Worm (Caenorhabditis elegans): ENCODE measurements around the gene Y54G2A.49.

Y54G2A.49 gene

DNA sequence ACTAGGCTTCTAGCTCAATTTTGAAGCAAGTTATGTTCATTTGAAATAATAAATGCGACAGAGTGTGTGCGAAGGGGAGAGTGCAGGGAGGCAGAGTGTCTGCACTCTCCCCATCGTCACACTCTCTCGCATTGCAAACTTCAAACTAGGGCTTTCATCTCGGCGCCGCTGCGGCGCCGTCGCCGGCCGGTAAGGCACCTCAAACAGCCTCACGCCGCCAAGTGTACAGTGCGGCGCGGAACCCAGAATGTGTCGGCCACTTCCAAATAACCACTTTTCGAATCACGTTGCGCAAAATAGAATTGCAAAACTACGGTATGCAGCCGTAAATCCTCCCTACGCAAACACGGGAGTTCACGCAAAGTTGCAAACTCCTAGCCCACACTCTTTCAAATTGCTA, 3.8 kb downstream of the Y54G2A.49 start:
- TF ChIP-seq zip-8 (tag; optimal IDR thresholded peaks at IDR 0.05) (no peak), unc-62 (GFP tag; optimal IDR thresholded peaks at IDR 0.05) (no peak), ceh-83 (GFP tag; optimal IDR thresholded peaks at IDR 0.05) (no peak), mab-5 (tag; optimal IDR thresholded peaks at IDR 0.05) (no peak), ceh-39 (tag; optimal IDR thresholded peaks at IDR 0.05) (no peak), nhr-2 (tag; optimal IDR thresholded peaks at IDR 0.05) (no peak)

DNA sequence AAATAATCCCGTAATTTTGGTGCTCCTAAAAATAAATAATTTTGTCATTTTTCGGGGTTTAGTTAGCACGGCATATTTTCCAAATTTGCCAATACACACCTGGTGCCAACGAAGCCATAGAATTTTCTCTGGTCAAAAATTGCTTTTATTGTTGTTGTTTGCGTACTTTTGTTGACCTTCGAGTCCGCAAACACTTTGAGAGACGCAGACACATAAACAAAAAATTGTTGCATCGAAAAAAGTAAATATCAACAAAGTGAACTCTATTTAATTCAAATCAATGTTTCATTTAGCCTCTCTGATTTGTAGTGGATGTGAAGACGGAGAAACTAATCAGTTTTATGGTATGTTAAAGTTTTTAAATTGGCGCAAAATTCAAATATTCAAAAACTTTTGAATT, 6.8 kb downstream of the Y54G2A.49 start, which contains the start of gene Y54G2A.40:
Gene Y54G2A.40 (plus strand): TSS at position 213 of the 400 bp plus-strand sequence.
- TF ChIP-seq ceh-43 (GFP tag; optimal IDR thresholded peaks at IDR 0.05): no peak
- TF ChIP-seq pha-4 (tag; optimal IDR thresholded peaks at IDR 0.05): peak; percentile 33
- TF ChIP-seq blmp-1 (tag; optimal IDR thresholded peaks at IDR 0.05): no peak
- TF ChIP-seq unc-39 (tag; optimal IDR thresholded peaks at IDR 0.05): no peak

DNA sequence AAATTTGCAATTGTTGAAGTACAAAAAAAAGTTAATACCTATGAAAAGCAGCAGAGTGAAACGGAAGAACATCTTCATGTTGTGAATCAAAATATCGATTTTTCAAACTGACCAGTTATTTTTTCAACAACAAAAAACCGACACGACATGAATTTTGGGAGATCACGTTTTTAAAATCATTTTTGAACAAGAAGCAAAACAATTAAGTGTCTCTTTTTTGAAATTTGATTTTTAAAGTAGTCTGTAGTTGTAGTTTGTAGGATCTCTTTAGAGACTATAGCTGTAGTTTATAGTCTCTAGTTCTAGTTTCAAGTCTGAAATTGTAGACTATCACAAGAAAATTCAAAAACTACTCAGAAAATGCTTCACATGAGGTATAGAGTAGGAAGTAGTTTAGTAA, 9.2 kb downstream of the Y54G2A.49 start, which contains the start of gene Y54G2A.15:
Gene Y54G2A.15 (minus strand): TSS at position 101 of the 400 bp plus-strand sequence.
- no peak for TF ChIP-seq nhr-28 (tag; optimal IDR thresholded peaks at IDR 0.05)
- no peak for TF ChIP-seq cnd-1 (tag; optimal IDR thresholded peaks at IDR 0.05)
- no peak for TF ChIP-seq hlh-1 (tag; optimal IDR thresholded peaks at IDR 0.05)
- no peak for TF ChIP-seq sptf-1 (tag; optimal IDR thresholded peaks at IDR 0.05)
- no peak for TF ChIP-seq flh-1 (GFP tag; optimal IDR thresholded peaks at IDR 0.05)

DNA sequence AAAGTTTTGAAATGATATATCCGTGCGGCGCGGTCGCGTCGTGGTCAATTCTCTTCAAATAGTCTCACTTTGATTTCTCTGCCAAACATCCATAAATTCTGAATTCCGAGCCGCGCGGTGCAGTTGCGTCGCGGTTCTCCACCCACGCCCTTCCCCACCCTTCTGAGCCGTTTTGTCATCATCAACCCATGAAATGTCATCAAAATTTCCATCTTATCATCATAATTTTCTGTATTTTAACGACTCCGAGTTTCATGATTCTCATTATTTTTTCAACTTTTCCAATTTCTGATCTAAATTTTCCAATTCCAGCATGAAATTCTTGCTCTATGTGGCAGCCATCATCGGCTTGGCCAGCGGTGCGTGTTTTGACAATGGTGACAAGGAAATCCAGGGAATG, 10.9 kb downstream of the Y54G2A.49 start, which contains the start of gene clec-84:
Gene clec-84 (plus strand): TSS at position 301 of the 400 bp plus-strand sequence.
- no peak for TF ChIP-seq nhr-76 (tag; optimal IDR thresholded peaks at IDR 0.05)

DNA sequence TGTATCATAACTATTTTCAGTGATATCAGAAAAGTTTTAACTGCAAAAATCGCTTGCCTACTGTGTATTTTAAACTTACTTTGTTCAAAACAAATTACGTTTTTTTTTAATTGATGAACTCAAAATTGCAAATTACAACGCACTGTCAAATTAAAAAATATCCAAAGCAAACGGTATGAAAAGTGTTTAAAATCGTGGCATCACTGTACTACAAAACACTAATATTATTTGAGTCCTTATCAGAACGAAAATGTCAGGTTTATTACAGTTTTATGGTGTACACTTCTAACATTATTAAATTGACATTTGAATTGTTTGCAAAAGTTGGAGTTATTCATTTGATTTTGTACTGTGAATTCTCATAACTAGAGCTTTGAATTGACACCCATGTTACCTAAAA, 11.8 kb downstream of the Y54G2A.49 start, which contains the start of gene clec-83:
Gene clec-83 (minus strand): TSS at position 213 of the 400 bp plus-strand sequence.
- TF ChIP-seq nhr-2 (tag; optimal IDR thresholded peaks at IDR 0.05) (no peak), drap-1 (GFP tag; optimal IDR thresholded peaks at IDR 0.05) (no peak), nhr-76 (tag; optimal IDR thresholded peaks at IDR 0.05) (no peak), cnd-1 (tag; optimal IDR thresholded peaks at IDR 0.05) (no peak), ham-2 (GFP tag; optimal IDR thresholded peaks at IDR 0.05) (no peak), ces-1 (GFP tag; optimal IDR thresholded peaks at IDR 0.05) (no peak), ceh-43 (GFP tag; optimal IDR thresholded peaks at IDR 0.05) (no peak), nhr-28 (tag; optimal IDR thresholded peaks at IDR 0.05) (no peak), bed-3 (GFP tag; optimal IDR thresholded peaks at IDR 0.05) (no peak), mls-2 (tag; optimal IDR thresholded peaks at IDR 0.05) (no peak), pha-4 (tag; optimal IDR thresholded peaks at IDR 0.05) (no peak), ceh-83 (GFP tag; optimal IDR thresholded peaks at IDR 0.05) (no peak), elt-3 (tag; optimal IDR thresholded peaks at IDR 0.05) (no peak)

DNA sequence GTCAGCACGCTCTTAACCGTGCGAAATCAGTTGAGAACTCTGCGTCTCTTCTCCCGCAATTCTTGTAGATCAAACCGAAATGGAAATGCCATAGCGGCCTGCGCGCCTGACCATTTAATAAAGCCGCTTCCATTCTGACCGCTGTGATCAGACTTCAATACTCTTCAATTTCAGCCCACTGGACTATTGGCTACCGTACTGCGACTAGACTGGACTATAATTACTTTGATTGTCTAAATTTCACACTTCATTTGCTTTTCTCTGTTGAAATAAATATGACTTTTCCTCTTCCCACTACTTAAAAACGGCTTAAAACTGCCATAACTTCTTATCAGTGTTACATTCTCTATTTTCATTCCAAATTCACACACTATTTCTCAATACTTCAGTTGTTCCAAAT, 14.8 kb downstream of the Y54G2A.49 start, which contains the start of gene Y54G2A.7:
Gene Y54G2A.7 (plus strand): TSS at position 301 of the 400 bp plus-strand sequence.
- TF ChIP-seq M03D4.4 (tag; optimal IDR thresholded peaks at IDR 0.05): no peak
- no peak for TF ChIP-seq lsy-2 (tag; optimal IDR thresholded peaks at IDR 0.05)
- TF ChIP-seq elt-1 (tag; optimal IDR thresholded peaks at IDR 0.05; ENCODE audit: borderline replicate concordance, insufficient read depth): no peak
- TF ChIP-seq pha-4 (tag; optimal IDR thresholded peaks at IDR 0.05): no peak
- no peak for TF ChIP-seq snpc-4 (tag; optimal IDR thresholded peaks at IDR 0.05)
- no peak for TF ChIP-seq nhr-237 (tag; optimal IDR thresholded peaks at IDR 0.05)
- no peak for TF ChIP-seq ceh-39 (tag; optimal IDR thresholded peaks at IDR 0.05)
- TF ChIP-seq ham-2 (GFP tag; optimal IDR thresholded peaks at IDR 0.05): no peak
- no peak for TF ChIP-seq flh-1 (GFP tag; optimal IDR thresholded peaks at IDR 0.05)
- TF ChIP-seq nhr-2 (tag; optimal IDR thresholded peaks at IDR 0.05): no peak
- no peak for TF ChIP-seq unc-62 (GFP tag; optimal IDR thresholded peaks at IDR 0.05)
- TF ChIP-seq ces-1 (GFP tag; optimal IDR thresholded peaks at IDR 0.05): no peak

DNA sequence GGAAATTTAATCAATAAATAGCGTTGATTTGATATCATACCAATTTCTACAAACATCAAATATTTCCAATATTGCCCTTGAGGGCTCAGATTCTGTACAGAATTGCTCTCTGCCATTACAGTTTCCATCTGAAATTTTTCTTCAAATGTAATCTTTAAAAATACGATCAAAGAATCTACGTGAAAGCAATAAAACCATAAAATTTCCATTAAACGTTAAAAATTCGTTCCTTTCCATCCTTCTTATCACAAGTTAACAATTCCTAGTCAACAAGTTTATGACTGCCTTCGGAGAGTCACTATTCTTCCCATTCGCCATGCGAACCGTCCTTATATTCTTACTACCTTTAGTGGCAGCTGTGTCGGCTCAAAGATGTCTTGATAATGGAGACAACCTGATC, 17.7 kb downstream of the Y54G2A.49 start, which contains the start of gene clec-82:
Gene clec-82 (plus strand): TSS at position 301 of the 400 bp plus-strand sequence.
- TF ChIP-seq zip-8 (tag; optimal IDR thresholded peaks at IDR 0.05) (no peak), sem-2 (GFP tag; optimal IDR thresholded peaks at IDR 0.05) (no peak), lsy-2 (tag; optimal IDR thresholded peaks at IDR 0.05) (no peak), unc-120 (tag; optimal IDR thresholded peaks at IDR 0.05; ENCODE audit: poor library complexity, severe bottlenecking) (no peak), mep-1 (tag; optimal IDR thresholded peaks at IDR 0.05) (no peak), unc-62 (GFP tag; optimal IDR thresholded peaks at IDR 0.05) (no peak), nhr-76 (tag; optimal IDR thresholded peaks at IDR 0.05) (no peak)
